Fruit fly (Drosophila melanogaster) whole organism, adult: ENCODE measurements around the gene CG31715.

Source experiments
- CG11617 ChIP-seq: fragments of 200-800 bp; sonication (Bioruptor generic); optimal IDR thresholded peaks from 2 replicates; lab custom pipeline; 2017; ENCODE audit warnings: mild to moderate bottlenecking, missing biosample characterization, missing genetic modification reagents, missing genetic modification characterization
- CG14711 ChIP-seq: fragments of 200-800 bp; sonication (Bioruptor generic); optimal IDR thresholded peaks from 2 replicates; lab custom pipeline; 2018; ENCODE audit warnings: missing biosample characterization, mild to moderate bottlenecking, missing genetic modification characterization, moderate library complexity
- CG1620 ChIP-seq: fragments of 200-800 bp; sonication (Bioruptor generic); optimal IDR thresholded peaks from 2 replicates; lab custom pipeline; 2016; ENCODE audit warnings: missing biosample characterization, missing genetic modification characterization
- CG33017 ChIP-seq: fragments of 200-800 bp; sonication (Bioruptor generic); optimal IDR thresholded peaks from 2 replicates; lab custom pipeline; 2018; ENCODE audit warnings: missing biosample characterization, mild to moderate bottlenecking, missing genetic modification characterization, moderate library complexity
- CG5204 ChIP-seq: fragments of 200-800 bp; sonication (Bioruptor generic); optimal IDR thresholded peaks from 2 replicates; lab custom pipeline; 2016; ENCODE audit warnings: missing biosample characterization, missing genetic modification characterization
- CG7045 ChIP-seq: fragments of 200-800 bp; sonication (Bioruptor generic); optimal IDR thresholded peaks from 2 replicates; lab custom pipeline; 2017; ENCODE audit warnings: missing biosample characterization, mild to moderate bottlenecking, missing genetic modification characterization
- CG7101 ChIP-seq: fragments of 200-800 bp; sonication (Bioruptor generic); optimal IDR thresholded peaks from 2 replicates; lab custom pipeline; 2018; ENCODE audit warnings: missing biosample characterization, mild to moderate bottlenecking, missing genetic modification characterization, moderate library complexity
- Crg-1 ChIP-seq: fragments of 200-800 bp; sonication (Bioruptor generic); optimal IDR thresholded peaks from 2 replicates; lab custom pipeline; 2016; ENCODE audit warnings: missing biosample characterization, missing genetic modification characterization
- Mnt ChIP-seq: fragments of 200-800 bp; sonication (Bioruptor generic); optimal IDR thresholded peaks from 2 replicates; lab custom pipeline; 2016; ENCODE audit warnings: missing biosample characterization, mild to moderate bottlenecking, missing genetic modification characterization
- cic ChIP-seq: fragments of 200-800 bp; sonication (Bioruptor generic); optimal IDR thresholded peaks from 2 replicates; lab custom pipeline; 2017; ENCODE audit warnings: missing biosample characterization, mild to moderate bottlenecking, missing genetic modification characterization, moderate library complexity
- cnc ChIP-seq, 2 experiments: fragments of >200 bp; optimal IDR thresholded peaks; 2 replicates each; lab custom pipeline; 2017

- TF ChIP-seq CG33017 (tag; lab: Kevin White, UChicago) (no peak), Mnt (GFP tag; lab: Kevin White, UChicago) (no peak), cic (GFP tag; lab: Kevin White, UChicago) (no peak), CG7045 (no peak), CG11617 (GFP tag; lab: Kevin White, UChicago) (no peak), CG7101 (no peak), CG5204 (no peak), CG14711 (tag; lab: Kevin White, UChicago) (no peak), CG1620 (no peak), Crg-1 (GFP tag; lab: Kevin White, UChicago) (no peak), cnc (optimal IDR thresholded peaks at IDR 0.05; lab: Kevin White, UChicago) (no peak)
These were observed 46.4 kb upstream of the CG31715 start, which contains the start of gene Hand for dm6 chr2L:10294798-10295669.
